Fruit fly (Drosophila melanogaster) whole organism, embryonic: ENCODE results near the gene Pi3K21B.

Experiments
- Atf6 ChIP-seq: fragments of 200-800 bp; sonication (Bioruptor generic); IDR thresholded peaks from 2 replicates; pipeline ENCODE4 v1.3.6; 2022; ENCODE audit warnings: missing biosample characterization, missing genetic modification characterization
- Awh ChIP-seq: fragments of 200-800 bp; sonication (Bioruptor generic); IDR thresholded peaks from 2 replicates; pipeline ENCODE4, ENCODE4 v1.3.6; 2022; ENCODE audit warnings: missing biosample characterization, missing genetic modification characterization
- CG11696 ChIP-seq: fragments of 200-800 bp; sonication (Bioruptor generic); IDR thresholded peaks from 2 replicates; pipeline ENCODE4 v1.3.6; 2022; ENCODE audit warnings: missing biosample characterization, missing genetic modification characterization
- CG12769 ChIP-seq: fragments of 200-800 bp; sonication (Bioruptor generic); optimal IDR thresholded peaks from 2 replicates; lab custom pipeline; 2019; ENCODE audit warnings: missing biosample characterization, mild to moderate bottlenecking, missing genetic modification characterization, moderate library complexity
- CG16813 ChIP-seq: fragments of 200-800 bp; sonication (Bioruptor generic); IDR thresholded peaks from 3 replicates; pipeline ENCODE4 v1.3.6; 2022; ENCODE audit warnings: missing biosample characterization, missing genetic modification characterization; ENCODE audit not compliant: partially characterized antibody
- CG17186 ChIP-seq: fragments of 200-800 bp; sonication (Bioruptor generic); optimal IDR thresholded peaks from 3 replicates; lab custom pipeline; 2017; ENCODE audit warnings: missing biosample characterization, missing genetic modification reagents, missing genetic modification characterization
- CG17359 ChIP-seq: fragments of 200-800 bp; sonication (Bioruptor generic); optimal IDR thresholded peaks from 3 replicates; lab custom pipeline; 2018; ENCODE audit warnings: missing biosample characterization, mild to moderate bottlenecking, missing genetic modification characterization, moderate library complexity
- CG2129 ChIP-seq: fragments of 200-800 bp; sonication (Bioruptor generic); IDR thresholded peaks from 2 replicates; pipeline ENCODE4 v1.3.6; 2022; ENCODE audit warnings: missing biosample characterization, missing genetic modification characterization; ENCODE audit not compliant: partially characterized antibody
- CG2889 ChIP-seq: fragments of 200-800 bp; sonication (Bioruptor generic); IDR thresholded peaks from 3 replicates; pipeline ENCODE4 v1.3.6; 2022; ENCODE audit warnings: missing biosample characterization, missing genetic modification characterization
- CG34224 ChIP-seq: fragments of 200-800 bp; sonication (Bioruptor generic); IDR thresholded peaks from 3 replicates; pipeline ENCODE4 v1.3.6; 2022; ENCODE audit warnings: missing biosample characterization, missing genetic modification characterization; ENCODE audit not compliant: partially characterized antibody
- CG34376 ChIP-seq: fragments of 200-800 bp; sonication (Bioruptor generic); optimal IDR thresholded peaks from 2 replicates; lab custom pipeline; 2018; ENCODE audit warnings: missing biosample characterization, mild to moderate bottlenecking, missing genetic modification characterization
- CG4282 ChIP-seq: fragments of 200-800 bp; sonication (Bioruptor generic); optimal IDR thresholded peaks from 2 replicates; lab custom pipeline; 2016; ENCODE audit warnings: missing biosample characterization, missing genetic modification characterization
- CG4820 ChIP-seq: fragments of 200-800 bp; sonication (Bioruptor generic); optimal IDR thresholded peaks from 3 replicates; lab custom pipeline; 2016; ENCODE audit warnings: missing biosample characterization, missing genetic modification characterization
- CG8290 ChIP-seq, 3 experiments: fragments of 200-800 bp; sonication (Bioruptor generic); optimal IDR thresholded peaks; 2 replicates each; lab custom pipeline; 2016 to 2019; ENCODE audit warnings: missing biosample characterization in 3 of 3, missing genetic modification characterization in 3 of 3, mild to moderate bottlenecking in 2 of 3, moderate library complexity in 1 of 3
- Camta ChIP-seq: fragments of 200-800 bp; sonication (Bioruptor generic); optimal IDR thresholded peaks from 2 replicates; lab custom pipeline; 2016; ENCODE audit warnings: missing biosample characterization, missing genetic modification characterization
- Doc3 ChIP-seq: fragments of 200-800 bp; sonication (Bioruptor generic); IDR thresholded peaks from 3 replicates; pipeline ENCODE4 v1.3.6; 2022; ENCODE audit warnings: missing biosample characterization, missing genetic modification characterization; ENCODE audit not compliant: partially characterized antibody
- Ets65A ChIP-seq: fragments of 200-800 bp; sonication (Bioruptor generic); peaks from one replicate; lab custom pipeline; 2016; ENCODE audit warnings: missing biosample characterization, missing genetic modification characterization
- HLH4C ChIP-seq: fragments of 200-800 bp; sonication (Bioruptor generic); IDR thresholded peaks from 3 replicates; pipeline ENCODE4 v1.3.6; 2022; ENCODE audit warnings: missing biosample characterization, missing genetic modification characterization; ENCODE audit not compliant: partially characterized antibody
- HLH54F ChIP-seq: fragments of 200-800 bp; sonication (Bioruptor generic); optimal IDR thresholded peaks from 3 replicates; lab custom pipeline; 2016; ENCODE audit warnings: missing biosample characterization, missing genetic modification characterization
- Hey ChIP-seq: fragments of 200-800 bp; sonication (Bioruptor generic); optimal IDR thresholded peaks from 3 replicates; lab custom pipeline; 2018; ENCODE audit warnings: missing biosample characterization, mild to moderate bottlenecking, missing genetic modification characterization
- HmgZ ChIP-seq: fragments of 200-800 bp; sonication (Bioruptor generic); optimal IDR thresholded peaks from 2 replicates; lab custom pipeline; 2018; ENCODE audit warnings: missing biosample characterization, mild to moderate bottlenecking, missing genetic modification characterization
- Sry-β ChIP-seq: fragments of 200-800 bp; sonication (Bioruptor generic); optimal IDR thresholded peaks from 2 replicates; lab custom pipeline; 2018; ENCODE audit warnings: missing biosample characterization, mild to moderate bottlenecking, missing genetic modification characterization, moderate library complexity
- abd-A ChIP-seq: fragments of 200-800 bp; sonication (Bioruptor generic); optimal IDR thresholded peaks from 3 replicates; lab custom pipeline; 2019; ENCODE audit warnings: missing biosample characterization, mild to moderate bottlenecking, missing genetic modification characterization, moderate library complexity
- bcd ChIP-seq: fragments of 200-800 bp; sonication (Bioruptor generic); optimal IDR thresholded peaks from 2 replicates; lab custom pipeline; 2017; ENCODE audit warnings: missing biosample characterization, mild to moderate bottlenecking, missing genetic modification characterization
- chinmo ChIP-seq: fragments of 200-800 bp; sonication (Bioruptor generic); IDR thresholded peaks from 4 replicates; pipeline ENCODE4 v1.3.6; 2022; ENCODE audit warnings: missing biosample characterization, missing genetic modification characterization; ENCODE audit not compliant: partially characterized antibody
- corto ChIP-seq: fragments of 200-800 bp; sonication (Bioruptor generic); optimal IDR thresholded peaks from 2 replicates; lab custom pipeline; 2016; ENCODE audit warnings: missing biosample characterization, mild to moderate bottlenecking, missing genetic modification characterization, moderate library complexity
- crol ChIP-seq: fragments of 200-800 bp; sonication (Bioruptor generic); IDR thresholded peaks from 2 replicates; pipeline ENCODE4 v1.3.6; 2022; ENCODE audit warnings: missing biosample characterization, missing genetic modification characterization
- disco-r ChIP-seq: fragments of 200-800 bp; sonication (Bioruptor generic); optimal IDR thresholded peaks from 2 replicates; lab custom pipeline; 2016; ENCODE audit warnings: missing biosample characterization, missing genetic modification characterization
- fd64A ChIP-seq: fragments of 200-800 bp; sonication (Bioruptor generic); optimal IDR thresholded peaks from 3 replicates; lab custom pipeline; 2018; ENCODE audit warnings: missing biosample characterization, mild to moderate bottlenecking, missing genetic modification characterization
- fru ChIP-seq: fragments of >200 bp; optimal IDR thresholded peaks from 2 replicates; lab custom pipeline; 2017
- fu2 ChIP-seq: fragments of 200-800 bp; sonication (Bioruptor generic); optimal IDR thresholded peaks from 2 replicates; lab custom pipeline; 2016; ENCODE audit warnings: missing biosample characterization, missing genetic modification characterization
- gsb-n ChIP-seq: fragments of 200-800 bp; sonication (Bioruptor generic); optimal IDR thresholded peaks from 3 replicates; lab custom pipeline; 2018; ENCODE audit warnings: missing biosample characterization, mild to moderate bottlenecking, missing genetic modification characterization
- gt ChIP-seq: fragments of 200-800 bp; sonication (Bioruptor generic); IDR thresholded peaks from 2 replicates; pipeline ENCODE4 v1.3.6; 2022; ENCODE audit warnings: missing biosample characterization, missing genetic modification characterization
- hth ChIP-seq: fragments of >200 bp; optimal IDR thresholded peaks from 2 replicates; lab custom pipeline; 2017; ENCODE audit warnings: inconsistent platforms
- kah ChIP-seq: fragments of 200-800 bp; sonication (Bioruptor generic); optimal IDR thresholded peaks from 2 replicates; lab custom pipeline; 2018; ENCODE audit warnings: missing biosample characterization, mild to moderate bottlenecking, missing genetic modification characterization
- luna ChIP-seq: fragments of 200-800 bp; sonication (Bioruptor generic); optimal IDR thresholded peaks from 2 replicates; lab custom pipeline; 2016; ENCODE audit warnings: missing biosample characterization, missing genetic modification characterization
- otp ChIP-seq: fragments of 200-800 bp; sonication (Bioruptor generic); IDR thresholded peaks from 3 replicates; pipeline ENCODE4, ENCODE4 v1.3.6; 2022; ENCODE audit warnings: missing biosample characterization, missing genetic modification characterization
- run ChIP-seq: fragments of 200-800 bp; sonication (Bioruptor generic); optimal IDR thresholded peaks from 3 replicates; lab custom pipeline; 2018; ENCODE audit warnings: missing biosample characterization, mild to moderate bottlenecking, missing genetic modification characterization
- schlank ChIP-seq: fragments of 200-800 bp; sonication (Bioruptor generic); optimal IDR thresholded peaks from 2 replicates; lab custom pipeline; 2018; ENCODE audit warnings: missing biosample characterization, mild to moderate bottlenecking, missing genetic modification characterization
- sd ChIP-seq: fragments of 200-800 bp; sonication (Bioruptor generic); optimal IDR thresholded peaks from 3 replicates; lab custom pipeline; 2018; ENCODE audit warnings: missing biosample characterization, mild to moderate bottlenecking, missing genetic modification characterization, moderate library complexity
- sens ChIP-seq: fragments of 200-800 bp; sonication (Bioruptor generic); peaks from one replicate; lab custom pipeline; 2016; ENCODE audit warnings: missing biosample characterization, missing genetic modification characterization
- sr ChIP-seq: fragments of 200-800 bp; sonication (Bioruptor generic); IDR thresholded peaks from 3 replicates; pipeline ENCODE4 v1.3.6; 2022; ENCODE audit warnings: missing biosample characterization, missing genetic modification characterization
- vvl ChIP-seq: fragments of 200-800 bp; sonication (Bioruptor generic); IDR thresholded peaks from 2 replicates; pipeline ENCODE4 v1.3.6; 2022; ENCODE audit warnings: missing biosample characterization, missing genetic modification characterization
- zfh2 ChIP-seq: fragments of 200-800 bp; sonication (Bioruptor generic); optimal IDR thresholded peaks from 2 replicates; lab custom pipeline; 2016; ENCODE audit warnings: missing biosample characterization, missing genetic modification characterization

The Pi3K21B gene

DNA sequence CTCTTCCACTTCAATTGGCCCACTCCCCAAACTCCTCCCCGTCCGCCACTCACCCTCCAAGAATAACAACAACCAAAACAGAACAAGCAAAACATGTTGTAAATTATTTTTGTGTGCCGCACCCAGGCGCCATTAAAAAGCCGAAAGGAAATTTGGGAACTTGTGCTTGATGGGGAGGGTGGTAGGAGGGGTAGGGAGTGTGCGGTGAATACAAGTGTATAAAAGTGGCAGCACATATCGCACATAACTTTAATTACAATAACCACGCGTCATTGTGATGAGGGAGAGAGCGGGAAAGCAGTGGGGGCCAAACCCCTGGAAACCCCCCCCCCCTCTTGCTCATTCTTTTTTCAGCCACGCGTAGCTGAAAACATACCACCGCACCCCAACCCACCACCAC is 9.4 kb downstream of the Pi3K21B start (continued):
- 0 out of 2 replicates have a peak, but pooled peaks have one; percentile 31 for TF ChIP-seq vvl (GFP tag; lab: Robert Waterston, UW)
- TF ChIP-seq HmgZ (tag; lab: Kevin White, UChicago), result no peak
- no peak for TF ChIP-seq Sry-β (GFP tag; lab: Kevin White, UChicago)
- no peak for TF ChIP-seq CG34224 (GFP tag; lab: Robert Waterston, UW)
- TF ChIP-seq hth, result no peak
- TF ChIP-seq otp, result no peak
- 0 out of 3 replicates have a peak, but pooled peaks have one; percentile 12 for TF ChIP-seq CG16813 (GFP tag; lab: Robert Waterston, UW)
- no peak for TF ChIP-seq disco-r (GFP tag; lab: Kevin White, UChicago)
- TF ChIP-seq zfh2 (GFP tag; lab: Kevin White, UChicago), result no peak
- no peak for TF ChIP-seq corto
- no peak for TF ChIP-seq CG34376 (GFP tag; lab: Kevin White, UChicago)
- 0 out of 2 replicates have a peak, but pooled peaks have one; percentile 27 for TF ChIP-seq Awh
- TF ChIP-seq Atf6, result 0 out of 2 replicates have a peak, but pooled peaks have one; percentile 13
- TF ChIP-seq fru (lab: Kevin White, UChicago), result no peak
- TF ChIP-seq CG2889 (GFP tag; lab: Robert Waterston, UW), result 0 out of 3 replicates have a peak, but pooled peaks have one; percentile 14
- TF ChIP-seq chinmo (GFP tag; lab: Robert Waterston, UW), result no peak
- TF ChIP-seq schlank (tag; lab: Kevin White, UChicago), result peak; percentile 17
- TF ChIP-seq CG17359 (tag; lab: Kevin White, UChicago), result no peak
- no peak for TF ChIP-seq fu2 (GFP tag; lab: Kevin White, UChicago)
- no peak for TF ChIP-seq HLH4C (GFP tag; lab: Robert Waterston, UW)
- no peak for TF ChIP-seq HLH54F (GFP tag; lab: Kevin White, UChicago)
- TF ChIP-seq sd (tag; lab: Kevin White, UChicago), result peak; percentile 54
- no peak for TF ChIP-seq Ets65A
- TF ChIP-seq Hey (tag; lab: Kevin White, UChicago), result peak; percentile 49
- TF ChIP-seq Camta (GFP tag; lab: Kevin White, UChicago), result no peak
- no peak for TF ChIP-seq CG17186
- TF ChIP-seq CG4820 (GFP tag; lab: Kevin White, UChicago), result no peak
- TF ChIP-seq gsb-n (tag; lab: Kevin White, UChicago), result no peak
- TF ChIP-seq CG11696 (GFP tag; lab: Robert Waterston, UW), result no peak
- TF ChIP-seq crol (GFP tag; lab: Robert Waterston, UW), result peak; percentile 98
- TF ChIP-seq luna, result no peak

DNA sequence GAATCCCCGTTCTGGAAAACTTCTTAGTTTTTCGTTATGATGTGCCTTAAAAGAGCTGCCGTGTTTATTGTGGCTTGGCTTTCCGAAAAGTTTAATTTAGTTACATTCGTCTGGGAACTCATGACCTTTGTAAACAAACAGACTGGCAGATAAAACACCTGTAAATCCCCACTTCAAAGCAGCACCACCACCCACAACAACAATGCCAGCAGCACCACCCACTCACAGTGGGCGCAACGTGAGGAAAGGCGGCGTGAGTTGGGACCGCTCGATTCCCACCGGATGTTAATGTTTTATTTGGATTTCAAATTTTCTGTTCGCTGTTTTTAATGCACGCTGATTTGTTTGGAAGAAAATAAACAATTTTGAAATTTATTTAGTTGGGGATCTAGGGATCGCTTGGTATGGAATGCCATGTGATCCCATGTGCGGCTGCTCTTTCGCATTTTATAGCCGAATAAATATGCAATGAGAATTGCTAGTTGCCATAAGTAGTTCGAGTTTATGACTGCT is 10.6 kb downstream of the Pi3K21B start:
- TF ChIP-seq kah (GFP tag; lab: Kevin White, UChicago) (peak; percentile 69), gt (GFP tag; lab: Robert Waterston, UW) (no peak), CG12769 (tag; lab: Kevin White, UChicago) (peak; percentile 71), sr (GFP tag; lab: Robert Waterston, UW) (peak; percentile 56; the same call in 1 of the 3 replicates), bcd (GFP tag; lab: Kevin White, UChicago) (no peak), fd64A (GFP tag; lab: Kevin White, UChicago) (peak; percentile 43), run (tag; lab: Kevin White, UChicago) (peak; percentile 17), CG2129 (GFP tag; lab: Robert Waterston, UW) (no peak), CG4282 (no peak), CG8290 (GFP tag; optimal IDR thresholded peaks at IDR 0.05; lab: Kevin White, UChicago) (no peak), CG8290 (tag; optimal IDR thresholded peaks at IDR 0.05; lab: Kevin White, UChicago) (no peak), sd (tag; lab: Kevin White, UChicago) (peak; percentile 69), Doc3 (GFP tag; lab: Robert Waterston, UW) (no peak), sens (GFP tag; lab: Kevin White, UChicago) (peak; percentile 3), abd-A (tag; lab: Kevin White, UChicago) (peak; percentile 27)
- TF ChIP-seq, all 482 proteins: peak for 8
